Worm (Caenorhabditis elegans) whole organism, mixed stage, embryonic: ENCODE measurements around the gene pst-2.

Experiments used
- M03D4.4 ChIP-seq: sonication (generic microtip); optimal IDR thresholded peaks from 2 replicates; lab custom pipeline; 2017; ENCODE audit warnings: mild to moderate bottlenecking, missing genetic modification characterization, missing compliant biosample characterization
- bed-3 ChIP-seq: fragments of 200-800 bp; sonication (Bioruptor generic); optimal IDR thresholded peaks from 3 replicates; lab custom pipeline; 2018; ENCODE audit warnings: mild to moderate bottlenecking, missing genetic modification characterization, moderate library complexity, missing compliant biosample characterization
- blmp-1 ChIP-seq: fragments of 150-350 bp; optimal IDR thresholded peaks from 2 replicates; lab custom pipeline; 2014; ENCODE audit warnings: missing biosample characterization, missing genetic modification characterization
- ceh-83 ChIP-seq: fragments of 200-800 bp; sonication (Bioruptor generic); optimal IDR thresholded peaks from 2 replicates; lab custom pipeline; 2018; ENCODE audit warnings: mild to moderate bottlenecking, missing genetic modification characterization, missing compliant biosample characterization
- ces-1 ChIP-seq: fragments of 150-350 bp; optimal IDR thresholded peaks from 2 replicates; lab custom pipeline; 2014; ENCODE audit warnings: missing biosample characterization, missing genetic modification reagents, missing genetic modification characterization
- cnd-1 ChIP-seq: fragments of 200-800 bp; sonication (Bioruptor generic); optimal IDR thresholded peaks from 2 replicates; lab custom pipeline; 2018; ENCODE audit warnings: mild to moderate bottlenecking, missing genetic modification characterization, missing compliant biosample characterization
- elt-1 ChIP-seq: sonication (generic microtip); optimal IDR thresholded peaks from 2 replicates; lab custom pipeline; 2017; ENCODE audit warnings: missing genetic modification characterization, mild to moderate bottlenecking, missing compliant biosample characterization, antibody characterized with exemption, moderate library complexity, borderline replicate concordance; ENCODE audit not compliant: insufficient read depth
- elt-3 ChIP-seq: fragments of 150-350 bp; optimal IDR thresholded peaks from 2 replicates; lab custom pipeline; 2014; ENCODE audit warnings: missing biosample characterization, missing genetic modification characterization
- flh-1 ChIP-seq: fragments of 200-800 bp; sonication (Bioruptor generic); optimal IDR thresholded peaks from 2 replicates; lab custom pipeline; 2018; ENCODE audit warnings: mild to moderate bottlenecking, missing genetic modification characterization, moderate library complexity, missing compliant biosample characterization
- ham-2 ChIP-seq: fragments of 200-800 bp; sonication (Bioruptor generic); optimal IDR thresholded peaks from 2 replicates; lab custom pipeline; 2018; ENCODE audit warnings: mild to moderate bottlenecking, missing genetic modification characterization, missing compliant biosample characterization
- lin-13 ChIP-seq: fragments of 150-350 bp; optimal IDR thresholded peaks from 2 replicates; lab custom pipeline; 2014; ENCODE audit warnings: missing biosample characterization, missing genetic modification characterization
- lin-32 ChIP-seq: fragments of 200-800 bp; sonication (Bioruptor generic); optimal IDR thresholded peaks from 2 replicates; lab custom pipeline; 2018; ENCODE audit warnings: mild to moderate bottlenecking, missing genetic modification characterization, missing compliant biosample characterization
- lsy-2 ChIP-seq: fragments of 150-350 bp; optimal IDR thresholded peaks from 2 replicates; lab custom pipeline; 2014; ENCODE audit warnings: missing biosample characterization, missing genetic modification characterization
- mab-5 ChIP-seq: fragments of 150-350 bp; optimal IDR thresholded peaks from 2 replicates; lab custom pipeline; 2014; ENCODE audit warnings: missing biosample characterization, missing genetic modification characterization
- mep-1 ChIP-seq: fragments of 150-350 bp; optimal IDR thresholded peaks from 2 replicates; lab custom pipeline; 2017; ENCODE audit warnings: missing biosample characterization, missing genetic modification reagents, missing genetic modification characterization, inconsistent platforms
- mls-2 ChIP-seq: sonication (generic microtip); optimal IDR thresholded peaks from 2 replicates; lab custom pipeline; 2016; ENCODE audit warnings: mild to moderate bottlenecking, missing genetic modification characterization, moderate library complexity, missing compliant biosample characterization
- nhr-2 ChIP-seq: fragments of 150-350 bp; optimal IDR thresholded peaks from 2 replicates; lab custom pipeline; 2014; ENCODE audit warnings: missing biosample characterization, missing genetic modification characterization
- nhr-237 ChIP-seq: fragments of 150-350 bp; optimal IDR thresholded peaks from 2 replicates; lab custom pipeline; 2014; ENCODE audit warnings: missing biosample characterization, missing genetic modification characterization
- nhr-28 ChIP-seq: fragments of 150-350 bp; optimal IDR thresholded peaks from 2 replicates; lab custom pipeline; 2014; ENCODE audit warnings: missing biosample characterization, missing genetic modification characterization
- nhr-76 ChIP-seq: sonication (generic microtip); optimal IDR thresholded peaks from 2 replicates; lab custom pipeline; 2017; ENCODE audit warnings: missing biosample characterization, missing genetic modification characterization
- pha-4 ChIP-seq: fragments of 150-350 bp; optimal IDR thresholded peaks from 2 replicates; lab custom pipeline; 2018; ENCODE audit warnings: missing biosample characterization, missing genetic modification reagents, missing genetic modification characterization
- sem-2 ChIP-seq: fragments of 200-800 bp; sonication (Bioruptor generic); optimal IDR thresholded peaks from 2 replicates; lab custom pipeline; 2018; ENCODE audit warnings: mild to moderate bottlenecking, missing genetic modification characterization, missing compliant biosample characterization
- snpc-4 ChIP-seq: fragments of 150-350 bp; optimal IDR thresholded peaks from 2 replicates; lab custom pipeline; 2014; ENCODE audit warnings: missing biosample characterization, missing genetic modification characterization
- tbx-8 ChIP-seq: fragments of 200-800 bp; sonication (Bioruptor generic); optimal IDR thresholded peaks from 2 replicates; lab custom pipeline; 2018; ENCODE audit warnings: mild to moderate bottlenecking, missing genetic modification characterization, moderate library complexity, missing compliant biosample characterization
- unc-120 ChIP-seq: sonication (generic microtip); optimal IDR thresholded peaks from 2 replicates; lab custom pipeline; 2017; ENCODE audit warnings: missing genetic modification characterization, missing compliant biosample characterization; ENCODE audit not compliant: poor library complexity, severe bottlenecking
- unc-62 ChIP-seq: fragments of 150-350 bp; optimal IDR thresholded peaks from 2 replicates; lab custom pipeline; 2014; ENCODE audit warnings: missing biosample characterization, missing genetic modification reagents, missing genetic modification characterization
- zip-8 ChIP-seq: fragments of 150-350 bp; optimal IDR thresholded peaks from 2 replicates; lab custom pipeline; 2014; ENCODE audit warnings: missing biosample characterization, missing genetic modification characterization
- ztf-11 ChIP-seq: fragments of 150-350 bp; optimal IDR thresholded peaks from 2 replicates; lab custom pipeline; 2014; ENCODE audit warnings: missing biosample characterization, missing genetic modification characterization

pst-2 gene

DNA sequence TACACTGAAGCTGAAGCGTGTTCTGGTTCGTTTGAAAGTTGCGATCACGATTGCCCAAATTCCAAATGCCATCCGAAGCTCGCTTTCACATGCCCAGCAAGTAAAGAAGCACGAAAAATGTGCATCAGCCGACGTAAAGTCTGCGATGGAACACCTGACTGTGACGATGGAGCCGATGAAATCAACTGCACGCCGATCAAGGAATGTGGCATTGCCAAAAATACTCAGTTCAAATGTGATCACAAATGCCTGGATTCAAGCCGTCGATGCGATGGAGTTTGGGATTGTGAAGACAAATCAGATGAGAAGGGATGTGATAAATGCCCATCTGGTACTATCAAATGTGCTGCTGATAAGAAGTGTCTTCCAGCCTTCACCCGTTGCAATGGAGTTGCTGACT lies 49.1 kb downstream of the pst-2 start:
- TF ChIP-seq nhr-237 (tag; lab: Kevin White, UChicago) (no peak), mls-2 (tag; lab: Kevin White, UChicago) (no peak), bed-3 (GFP tag; lab: Kevin White, UChicago) (no peak), nhr-28 (tag; lab: Kevin White, UChicago) (no peak), tbx-8 (GFP tag; lab: Kevin White, UChicago) (no peak), blmp-1 (tag; lab: Kevin White, UChicago) (no peak), sem-2 (GFP tag; lab: Kevin White, UChicago) (no peak), M03D4.4 (tag; lab: Kevin White, UChicago) (no peak), mab-5 (no peak), ztf-11 (tag; lab: Kevin White, UChicago) (no peak), ham-2 (GFP tag; lab: Kevin White, UChicago) (no peak), lin-32 (GFP tag; lab: Kevin White, UChicago) (no peak)

DNA sequence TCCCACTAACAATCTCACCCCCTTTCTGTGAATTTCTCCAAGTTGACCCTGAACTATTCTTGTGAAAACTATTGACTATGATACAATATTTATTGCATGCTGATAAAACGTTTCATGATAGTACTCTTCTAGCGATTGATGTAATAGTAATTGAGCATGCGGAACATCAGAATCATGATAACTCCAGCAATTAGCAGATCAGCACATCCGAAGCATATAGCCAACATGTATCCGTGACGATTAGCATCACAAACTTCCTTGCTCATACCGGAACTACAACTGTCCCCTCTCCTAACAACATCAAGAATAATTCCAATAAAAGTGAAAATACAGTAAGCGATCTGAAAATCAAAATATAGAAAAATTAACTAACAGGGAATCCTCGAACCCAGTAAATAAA lies 49.8 kb downstream of the pst-2 start:
- no peak for TF ChIP-seq snpc-4 (tag; lab: Kevin White, UChicago)
- TF ChIP-seq lsy-2 = no peak
- no peak for TF ChIP-seq unc-120 (tag; lab: Kevin White, UChicago)
- no peak for TF ChIP-seq bed-3 (GFP tag; lab: Kevin White, UChicago)
- no peak for TF ChIP-seq lin-13 (tag; lab: Kevin White, UChicago)
- no peak for TF ChIP-seq ztf-11 (tag; lab: Kevin White, UChicago)
- TF ChIP-seq ceh-83 (GFP tag; lab: Kevin White, UChicago) = no peak
- no peak for TF ChIP-seq cnd-1 (tag; lab: Kevin White, UChicago)
- TF ChIP-seq unc-62 = no peak
- no peak for TF ChIP-seq blmp-1 (tag; lab: Kevin White, UChicago)
- TF ChIP-seq M03D4.4 (tag; lab: Kevin White, UChicago) = no peak
- TF ChIP-seq elt-3 (tag; lab: Kevin White, UChicago) = no peak
- TF ChIP-seq nhr-76 (tag; lab: Kevin White, UChicago) = no peak
- no peak for TF ChIP-seq nhr-28 (tag; lab: Kevin White, UChicago)
- TF ChIP-seq ham-2 (GFP tag; lab: Kevin White, UChicago) = no peak
- TF ChIP-seq elt-1 = no peak
- TF ChIP-seq mls-2 (tag; lab: Kevin White, UChicago) = no peak
- no peak for TF ChIP-seq flh-1 (GFP tag; lab: Kevin White, UChicago)

DNA sequence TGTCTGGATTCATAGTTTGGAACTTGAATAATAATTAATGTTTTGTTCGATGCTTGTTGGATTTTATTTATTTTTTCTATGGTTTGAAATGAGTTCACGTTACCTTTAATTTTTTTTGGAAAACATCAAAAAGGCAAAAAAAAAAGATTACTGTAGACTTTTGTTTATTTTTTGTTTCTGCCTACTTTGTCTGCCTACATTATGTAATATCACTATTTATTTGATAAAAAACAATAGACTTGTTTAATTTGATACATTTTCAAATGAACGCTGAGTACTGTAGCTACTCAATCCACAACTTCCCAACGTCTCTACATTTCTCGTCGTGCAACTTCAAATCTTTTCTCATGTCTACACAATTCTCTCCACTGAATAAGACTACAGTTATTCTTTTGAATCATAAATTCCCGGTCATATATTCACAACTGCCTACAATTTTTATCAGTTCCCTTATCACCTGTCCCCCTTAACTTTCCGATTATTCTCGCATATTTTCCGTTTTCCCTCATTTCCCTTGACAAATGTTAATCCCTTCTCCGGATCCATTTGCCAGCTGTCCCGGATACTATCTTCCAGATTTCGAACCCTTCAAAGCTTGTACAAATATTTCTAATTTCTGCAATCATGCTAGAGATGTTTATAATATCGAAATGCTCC lies 50.9 kb downstream of the pst-2 start, which contains the start of the genes B0244.9 and B0244.7:
TSS of gene B0244.9 (minus strand) at position 51 of the 657 bp plus-strand sequence.
TSS of gene B0244.7 (plus strand) at position 522 of the 657 bp plus-strand sequence.
- no peak for TF ChIP-seq ham-2 (GFP tag; lab: Kevin White, UChicago)
- no peak for TF ChIP-seq ces-1 (GFP tag; lab: Kevin White, UChicago)
- no peak for TF ChIP-seq elt-1
- TF ChIP-seq mep-1 (tag; lab: Kevin White, UChicago) = no peak
- TF ChIP-seq ztf-11 (tag; lab: Kevin White, UChicago) = no peak
- no peak for TF ChIP-seq pha-4 (tag; lab: Kevin White, UChicago)
- no peak for TF ChIP-seq unc-120 (tag; lab: Kevin White, UChicago)
- no peak for TF ChIP-seq snpc-4 (tag; lab: Kevin White, UChicago)
- TF ChIP-seq M03D4.4 (tag; lab: Kevin White, UChicago) = no peak
- TF ChIP-seq elt-3 (tag; lab: Kevin White, UChicago) = no peak
- no peak for TF ChIP-seq flh-1 (GFP tag; lab: Kevin White, UChicago)
- no peak for TF ChIP-seq mab-5
- TF ChIP-seq nhr-2 (tag; lab: Kevin White, UChicago) = no peak
- no peak for TF ChIP-seq lsy-2
- TF ChIP-seq zip-8 (tag; lab: Kevin White, UChicago) = no peak
- TF ChIP-seq nhr-76 (tag; lab: Kevin White, UChicago) = no peak
- TF ChIP-seq ceh-83 (GFP tag; lab: Kevin White, UChicago) = no peak
- no peak for TF ChIP-seq nhr-237 (tag; lab: Kevin White, UChicago)
